Fruit fly (Drosophila melanogaster): ENCODE data around the gene Cog4.
A peak's percentile ranks its signal among the peaks of the same experiment; 100 is the strongest.

Cog4 gene

DNA sequence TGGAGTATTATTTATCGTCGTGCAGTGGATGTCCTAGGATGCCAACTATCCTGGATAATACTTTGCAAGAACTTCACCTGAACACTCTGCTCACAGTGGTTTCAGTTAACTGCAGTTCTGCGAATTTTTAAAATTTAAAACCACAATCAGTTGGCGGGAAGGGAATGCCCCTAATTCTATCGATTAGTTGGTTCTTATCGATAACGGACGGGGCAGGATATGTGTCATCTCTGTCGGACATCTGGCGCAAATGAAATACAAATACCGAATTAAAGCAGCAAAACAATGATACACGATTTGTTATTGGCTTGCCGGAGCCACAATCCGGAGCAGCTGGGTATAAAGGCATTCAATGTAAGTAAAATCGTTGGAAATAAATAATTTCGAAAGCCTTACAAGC, 5.3 kb downstream of the Cog4 start, which contains the start of gene Grip75 (continued):
- TF ChIP-seq CG2129 (GFP tag; IDR thresholded peaks at IDR 0.05; ENCODE audit: partially characterized antibody) (0 out of 2 replicates have a peak, but pooled peaks have one; percentile 20), CG15479 (GFP tag; optimal IDR thresholded peaks at IDR 0.05) (peak; percentile 56), phol (tag; optimal IDR thresholded peaks at IDR 0.05) (no peak), CG13775 (GFP tag; optimal IDR thresholded peaks at IDR 0.05) (no peak), wek (GFP tag; optimal IDR thresholded peaks at IDR 0.05) (peak; percentile 99), Opbp (GFP tag; IDR thresholded peaks at IDR 0.05; ENCODE audit: partially characterized antibody) (peak; percentile 57; the same call in 2 of the 3 replicates), CG12744 (GFP tag; optimal IDR thresholded peaks at IDR 0.05) (no peak), CG9215 (GFP tag; IDR thresholded peaks at IDR 0.05) (no peak), bbx (GFP tag; IDR thresholded peaks at IDR 0.05; ENCODE audit: partially characterized antibody) (peak; percentile 62), Dek (tag; optimal IDR thresholded peaks at IDR 0.05) (no peak), BEAF-32 (GFP tag; optimal IDR thresholded peaks at IDR 0.05) (peak; percentile 62), zen2 (GFP tag; IDR thresholded peaks at IDR 0.05; ENCODE audit: partially characterized antibody) (peak; percentile 51; the same call in 2 of the 3 replicates), stwl (tag; optimal IDR thresholded peaks at IDR 0.05) (peak; percentile 53), Hmx (GFP tag; optimal IDR thresholded peaks at IDR 0.05) (no peak), CG15011 (GFP tag; optimal IDR thresholded peaks at IDR 0.05) (no peak), Vsx1 (GFP tag; optimal IDR thresholded peaks at IDR 0.05) (no peak), jing (GFP tag; optimal IDR thresholded peaks at IDR 0.05) (no peak), unc-4 (GFP tag; IDR thresholded peaks at IDR 0.05; ENCODE audit: partially characterized antibody) (peak; percentile 55; the same call in 1 of the 2 replicates), CG17186 (GFP tag; optimal IDR thresholded peaks at IDR 0.05) (peak; percentile 4), CHES-1-like (GFP tag; optimal IDR thresholded peaks at IDR 0.05) (no peak), gem (tag; optimal IDR thresholded peaks at IDR 0.05) (no peak), Scr (GFP tag; IDR thresholded peaks at IDR 0.05; ENCODE audit: partially characterized antibody) (peak; percentile 58), sna (GFP tag; IDR thresholded peaks at IDR 0.05; ENCODE audit: partially characterized antibody) (no peak), wdn (GFP tag; IDR thresholded peaks at IDR 0.05) (no peak), unpg (GFP tag; optimal IDR thresholded peaks at IDR 0.05) (no peak), HLH4C (GFP tag; IDR thresholded peaks at IDR 0.05; ENCODE audit: partially characterized antibody) (peak; percentile 32; the same call in 1 of the 3 replicates), CG11398 (GFP tag; optimal IDR thresholded peaks at IDR 0.05) (no peak), CG2889 (GFP tag; IDR thresholded peaks at IDR 0.05) (no peak), gcm (GFP tag; optimal IDR thresholded peaks at IDR 0.05) (no peak), Bgb (GFP tag; IDR thresholded peaks at IDR 0.05; ENCODE audit: partially characterized antibody) (peak; percentile 61), CG14014 (GFP tag; IDR thresholded peaks at IDR 0.05) (no peak), nerfin-1 (tag; optimal IDR thresholded peaks at IDR 0.05) (peak; percentile 15), inv (GFP tag; IDR thresholded peaks at IDR 0.05; ENCODE audit: partially characterized antibody) (no peak), Dll (GFP tag; IDR thresholded peaks at IDR 0.05; ENCODE audit: partially characterized antibody) (peak; percentile 63; the same call in 3 of the 4 replicates), Hr3 (GFP tag; optimal IDR thresholded peaks at IDR 0.05) (no peak), odd (GFP tag; optimal IDR thresholded peaks at IDR 0.05) (no peak), sens (GFP tag) (peak; percentile 21), ATbp (GFP tag; optimal IDR thresholded peaks at IDR 0.05) (no peak), MBD-R2 (GFP tag; IDR thresholded peaks at IDR 0.05) (peak; percentile 59), CG34224 (GFP tag; IDR thresholded peaks at IDR 0.05; ENCODE audit: partially characterized antibody) (peak; percentile 66), CG42726 (GFP tag; IDR thresholded peaks at IDR 0.05; ENCODE audit: partially characterized antibody) (0 out of 2 replicates have a peak, but pooled peaks have one; percentile 32), jigr1 (GFP tag; IDR thresholded peaks at IDR 0.05) (no peak), caup (GFP tag; optimal IDR thresholded peaks at IDR 0.05; ENCODE audit: severe bottlenecking) (no peak), Elba2 (GFP tag; optimal IDR thresholded peaks at IDR 0.05) (no peak), CG30020 (tag; optimal IDR thresholded peaks at IDR 0.05) (peak; percentile 21), amos (GFP tag; IDR thresholded peaks at IDR 0.05; ENCODE audit: partially characterized antibody) (peak; percentile 67), CG5245 (GFP tag; optimal IDR thresholded peaks at IDR 0.05) (no peak), Dp (GFP tag; optimal IDR thresholded peaks at IDR 0.05) (peak; percentile 95)

All from whole organism, embryonic.